Comparison of ENCODE assay signal across 3 fruit fly cellular contexts in the genomic region with DNA sequence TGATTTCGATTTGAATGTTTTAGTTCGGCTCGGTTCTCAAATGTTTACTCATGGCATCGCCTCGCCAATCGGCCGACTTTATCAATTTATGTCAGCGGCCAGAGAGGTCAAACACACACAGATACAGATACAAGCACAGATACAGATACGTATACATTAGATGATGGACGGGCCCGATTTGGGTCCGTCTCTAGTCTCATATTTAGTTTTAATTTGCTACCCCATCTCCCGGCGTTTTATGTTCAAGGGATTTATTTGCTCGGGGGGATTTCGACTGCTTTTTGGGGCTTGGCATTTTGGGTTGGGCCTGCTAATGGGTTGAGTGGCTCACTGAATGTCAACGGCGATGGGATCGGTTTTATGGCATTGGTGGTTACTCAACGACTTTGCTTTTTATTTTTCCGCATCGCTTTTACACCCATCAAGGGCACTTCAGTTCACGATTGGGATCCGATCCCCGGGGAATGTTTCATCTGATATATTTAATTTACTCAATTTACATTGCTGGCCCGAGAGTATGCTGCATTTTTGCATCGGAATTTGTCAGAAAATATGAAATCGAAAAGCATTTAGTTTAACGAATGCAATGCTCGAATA.
TF ChIP-seq lines count a peak whose summit lies in the region.

No protein-coding gene starts in this region.

- TF ChIP-seq CTCF in whole organism, embryonic (GFP tag; optimal IDR thresholded peaks at IDR 0.05; lab: Kevin White, UChicago): no peak

TF ChIP-seq in whole organism, embryonic, 481 proteins besides CTCF, POLR2A, EP300 and RAD21 (continues in another document):
- TF ChIP-seq ATbp (GFP tag; optimal IDR thresholded peaks at IDR 0.05; lab: Kevin White, UChicago) (no peak), exex (tag; optimal IDR thresholded peaks at IDR 0.05; lab: Kevin White, UChicago) (no peak), CG1792 (GFP tag; optimal IDR thresholded peaks at IDR 0.05; lab: Kevin White, UChicago) (no peak), CG10267 (tag; optimal IDR thresholded peaks at IDR 0.05; lab: Kevin White, UChicago) (no peak), CG3163 (GFP tag; optimal IDR thresholded peaks at IDR 0.05; lab: Kevin White, UChicago) (no peak), grn (GFP tag; optimal IDR thresholded peaks at IDR 0.05; lab: Kevin White, UChicago) (peak; percentile 3), dmrt11E (tag; optimal IDR thresholded peaks at IDR 0.05; lab: Kevin White, UChicago) (no peak), NK7.1 (GFP tag; optimal IDR thresholded peaks at IDR 0.05; lab: Kevin White, UChicago) (no peak), abd-A (tag; optimal IDR thresholded peaks at IDR 0.05; lab: Kevin White, UChicago) (peak; percentile 55), CG10565 (GFP tag; optimal IDR thresholded peaks at IDR 0.05; lab: Kevin White, UChicago) (no peak), Sin3A (optimal IDR thresholded peaks at IDR 0.05; lab: Kevin White, UChicago) (no peak), Awh (GFP tag; IDR thresholded peaks at IDR 0.05; lab: Robert Waterston, UW) (no peak), CG14014 (GFP tag; IDR thresholded peaks at IDR 0.05; lab: Robert Waterston, UW) (no peak), CG18011 (GFP tag; optimal IDR thresholded peaks at IDR 0.05; lab: Kevin White, UChicago) (no peak), Side (GFP tag; optimal IDR thresholded peaks at IDR 0.05; lab: Kevin White, UChicago) (no peak), CG7357 (GFP tag; IDR thresholded peaks at IDR 0.05; lab: Robert Waterston, UW) (no peak), Poxn (GFP tag; IDR thresholded peaks at IDR 0.05; lab: Robert Waterston, UW) (no peak), otp (GFP tag; IDR thresholded peaks at IDR 0.05; lab: Robert Waterston, UW) (no peak), Oli (tag; optimal IDR thresholded peaks at IDR 0.05; lab: Kevin White, UChicago) (no peak), sens (GFP tag; lab: Kevin White, UChicago) (no peak), Dip3 (GFP tag; optimal IDR thresholded peaks at IDR 0.05; lab: Kevin White, UChicago) (no peak), CG11504 (tag; optimal IDR thresholded peaks at IDR 0.05; lab: Kevin White, UChicago) (no peak), CG9437 (GFP tag; optimal IDR thresholded peaks at IDR 0.05; lab: Kevin White, UChicago) (no peak), CG15269 (tag; optimal IDR thresholded peaks at IDR 0.05; lab: Kevin White, UChicago) (no peak), CG18599 (GFP tag; optimal IDR thresholded peaks at IDR 0.05; lab: Kevin White, UChicago) (no peak), tna (GFP tag; IDR thresholded peaks at IDR 0.05; lab: Robert Waterston, UW; ENCODE audit: partially characterized antibody) (no peak), Abd-B (GFP tag; optimal IDR thresholded peaks at IDR 0.05; lab: Kevin White, UChicago) (peak; percentile 17), Elba2 (GFP tag; optimal IDR thresholded peaks at IDR 0.05; lab: Kevin White, UChicago) (no peak), trem (tag; optimal IDR thresholded peaks at IDR 0.05; lab: Kevin White, UChicago) (no peak), Dfd (GFP tag; optimal IDR thresholded peaks at IDR 0.05; lab: Kevin White, UChicago) (no peak)

TF ChIP-seq in whole organism, prepupa, 60 proteins besides CTCF, POLR2A, EP300 and RAD21:
- no peak for TF ChIP-seq ss (GFP tag; optimal IDR thresholded peaks at IDR 0.05; lab: Kevin White, UChicago)
- TF ChIP-seq fkh (GFP tag; optimal IDR thresholded peaks at IDR 0.05; lab: Kevin White, UChicago): peak; percentile 3
- no peak for TF ChIP-seq achi (GFP tag; optimal IDR thresholded peaks at IDR 0.05; lab: Kevin White, UChicago)
- no peak for TF ChIP-seq CG6808 (GFP tag; optimal IDR thresholded peaks at IDR 0.05; lab: Kevin White, UChicago)
- no peak for TF ChIP-seq pdm3 (GFP tag; optimal IDR thresholded peaks at IDR 0.05; lab: Kevin White, UChicago)
- no peak for TF ChIP-seq Eip75B (GFP tag; optimal IDR thresholded peaks at IDR 0.05; lab: Kevin White, UChicago)
- TF ChIP-seq svp (GFP tag; lab: Kevin White, UChicago): peak; percentile 86
- no peak for TF ChIP-seq CG4318 (GFP tag; optimal IDR thresholded peaks at IDR 0.05; lab: Kevin White, UChicago)

TF ChIP-seq in whole organism, pupa, 21 proteins besides CTCF, POLR2A, EP300 and RAD21:
- TF ChIP-seq EcR (GFP tag; optimal IDR thresholded peaks at IDR 0.05; lab: Kevin White, UChicago) (peak; percentile 4), CG13204 (GFP tag; optimal IDR thresholded peaks at IDR 0.05; lab: Kevin White, UChicago) (no peak)
TF ChIP-seq in whole organism, pupa: peak in this region for 1.
